Worm (Caenorhabditis elegans) whole organism, L1 larva: ENCODE results near the gene C03G5.14.
"Not testable (repeated sequence)": the region's sequence is repeated elsewhere in the genome, so short reads cannot be mapped to it uniquely, and the experiment has no call there.

Experiments used
- C16A3.4 ChIP-seq: fragments of 150-350 bp; optimal IDR thresholded peaks from 2 replicates; lab custom pipeline; 2014; ENCODE audit warnings: missing biosample characterization, missing genetic modification characterization
- Y116A8C.19 ChIP-seq: sonication (generic microtip); optimal IDR thresholded peaks from 2 replicates; lab custom pipeline; 2016; ENCODE audit warnings: missing compliant biosample characterization, missing genetic modification characterization, borderline replicate concordance
- aha-1 ChIP-seq: fragments of 150-350 bp; optimal IDR thresholded peaks from 2 replicates; lab custom pipeline; 2014; ENCODE audit warnings: missing biosample characterization, missing genetic modification characterization
- aly-2 ChIP-seq: fragments of 150-350 bp; optimal IDR thresholded peaks from 2 replicates; lab custom pipeline; 2014; ENCODE audit warnings: missing biosample characterization, missing genetic modification characterization
- blmp-1 ChIP-seq: fragments of 150-350 bp; optimal IDR thresholded peaks from 2 replicates; lab custom pipeline; 2014; ENCODE audit warnings: missing biosample characterization, missing genetic modification characterization
- ceh-8 ChIP-seq: fragments of 200-800 bp; sonication (Bioruptor generic); optimal IDR thresholded peaks from 2 replicates; lab custom pipeline; 2018; ENCODE audit warnings: mild to moderate bottlenecking, missing genetic modification characterization, moderate library complexity, missing compliant biosample characterization
- ceh-82 ChIP-seq, 3 experiments: fragments of 150-350 bp in 1 of 3; sonication (generic microtip) in 2 of 3; optimal IDR thresholded peaks; 2 replicates each; lab custom pipeline; 2014 to 2017; ENCODE audit warnings: missing biosample characterization in 3 of 3, missing genetic modification characterization in 3 of 3
- ceh-88 ChIP-seq: fragments of 200-800 bp; sonication (Bioruptor generic); IDR thresholded peaks from 2 replicates; pipeline ENCODE4 v1.3.6; 2022; ENCODE audit warnings: missing genetic modification characterization, missing compliant biosample characterization
- ceh-90 ChIP-seq: sonication (generic microtip); optimal IDR thresholded peaks from 2 replicates; lab custom pipeline; 2016; ENCODE audit warnings: missing genetic modification characterization, missing compliant biosample characterization
- efl-1 ChIP-seq, 4 experiments: fragments of 150-350 bp; optimal IDR thresholded peaks in 3 of 4; peaks in 1 of 4; 1 replicate in 1 of 4; 2 replicates in 3 of 4; lab custom pipeline; 2014; ENCODE audit warnings: missing biosample characterization in 2 of 4, missing genetic modification characterization in 2 of 4, missing genetic modification reagents in 2 of 4
- ets-5 ChIP-seq: fragments of 200-800 bp; sonication (Bioruptor generic); IDR thresholded peaks from 2 replicates; pipeline ENCODE4 v1.3.6; 2022; ENCODE audit warnings: missing genetic modification characterization, missing compliant biosample characterization
- fkh-10 ChIP-seq: sonication (generic microtip); optimal IDR thresholded peaks from 2 replicates; lab custom pipeline; 2017; ENCODE audit warnings: missing biosample characterization, missing genetic modification reagents, missing genetic modification characterization
- grh-1 ChIP-seq: fragments of 200-800 bp; sonication (Bioruptor generic); IDR thresholded peaks from 2 replicates; pipeline ENCODE4 v1.3.6; 2022; ENCODE audit warnings: missing genetic modification reagents, missing genetic modification characterization, missing compliant biosample characterization
- hlh-17 ChIP-seq: fragments of 200-800 bp; sonication (Bioruptor generic); optimal IDR thresholded peaks from 2 replicates; lab custom pipeline; 2018; ENCODE audit warnings: missing genetic modification characterization, mild to moderate bottlenecking, missing compliant biosample characterization, moderate library complexity, borderline replicate concordance
- hpl-2 ChIP-seq: fragments of 150-350 bp; optimal IDR thresholded peaks from 2 replicates; lab custom pipeline; 2014; ENCODE audit warnings: missing biosample characterization, missing genetic modification reagents, missing genetic modification characterization
- isw-1 ChIP-seq: fragments of 200-800 bp; sonication (Bioruptor generic); IDR thresholded peaks from 2 replicates; pipeline ENCODE4 v1.3.6; 2022; ENCODE audit warnings: missing genetic modification characterization, missing compliant biosample characterization
- lin-14 ChIP-seq: fragments of 200-800 bp; sonication (Bioruptor generic); optimal IDR thresholded peaks from 2 replicates; lab custom pipeline; 2018; ENCODE audit warnings: mild to moderate bottlenecking, missing genetic modification characterization, moderate library complexity, missing compliant biosample characterization
- lsy-2 ChIP-seq, 2 experiments: fragments of 150-350 bp; optimal IDR thresholded peaks; 2 replicates each; lab custom pipeline; 2014; ENCODE audit warnings: missing biosample characterization in 2 of 2, missing genetic modification characterization in 2 of 2
- mab-9 ChIP-seq: fragments of 200-800 bp; sonication (Bioruptor generic); IDR thresholded peaks from 2 replicates; pipeline ENCODE4 v1.3.6; 2022; ENCODE audit warnings: missing genetic modification reagents, missing genetic modification characterization, missing compliant biosample characterization
- mdl-1 ChIP-seq, 2 experiments: fragments of 150-350 bp; optimal IDR thresholded peaks; 2 replicates each; lab custom pipeline; 2014 to 2017; ENCODE audit warnings: missing biosample characterization in 2 of 2, missing genetic modification characterization in 2 of 2, inconsistent platforms in 1 of 2
- mep-1 ChIP-seq: fragments of 150-350 bp; optimal IDR thresholded peaks from 2 replicates; lab custom pipeline; 2014; ENCODE audit warnings: missing biosample characterization, missing genetic modification characterization
- nhr-11 ChIP-seq: fragments of 150-350 bp; optimal IDR thresholded peaks from 2 replicates; lab custom pipeline; 2014; ENCODE audit warnings: missing biosample characterization, missing genetic modification characterization
- nhr-12 ChIP-seq: sonication (generic microtip); optimal IDR thresholded peaks from 2 replicates; lab custom pipeline; 2017; ENCODE audit warnings: missing biosample characterization, missing genetic modification characterization
- nhr-20 ChIP-seq: sonication (generic microtip); optimal IDR thresholded peaks from 2 replicates; lab custom pipeline; 2016; ENCODE audit warnings: mild to moderate bottlenecking, missing genetic modification characterization, missing compliant biosample characterization
- nhr-237 ChIP-seq: fragments of 150-350 bp; optimal IDR thresholded peaks from 2 replicates; lab custom pipeline; 2014; ENCODE audit warnings: missing biosample characterization, missing genetic modification characterization
- nhr-71 ChIP-seq: sonication (generic microtip); optimal IDR thresholded peaks from 2 replicates; lab custom pipeline; 2016; ENCODE audit warnings: mild to moderate bottlenecking, missing genetic modification characterization, moderate library complexity, missing compliant biosample characterization
- nhr-76 ChIP-seq: sonication (generic microtip); optimal IDR thresholded peaks from 2 replicates; lab custom pipeline; 2017; ENCODE audit warnings: missing biosample characterization, missing genetic modification characterization
- nhr-85 ChIP-seq: sonication (generic microtip); peaks from one replicate; lab custom pipeline; 2016; ENCODE audit warnings: missing genetic modification characterization, inconsistent platforms, missing compliant biosample characterization
- pag-3 ChIP-seq: sonication (generic microtip); optimal IDR thresholded peaks from 2 replicates; lab custom pipeline; 2017; ENCODE audit warnings: missing genetic modification characterization, mild to moderate bottlenecking, missing compliant biosample characterization, antibody characterized with exemption, borderline replicate concordance; ENCODE audit not compliant: insufficient read depth
- rnt-1 ChIP-seq: sonication (generic microtip); optimal IDR thresholded peaks from 2 replicates; lab custom pipeline; 2016; ENCODE audit warnings: mild to moderate bottlenecking, missing genetic modification characterization, moderate library complexity, missing compliant biosample characterization
- skn-1 ChIP-seq: fragments of 150-350 bp; optimal IDR thresholded peaks from 2 replicates; lab custom pipeline; 2014; ENCODE audit warnings: missing biosample characterization, missing genetic modification characterization
- snpc-4 ChIP-seq: fragments of 150-350 bp; optimal IDR thresholded peaks from 2 replicates; lab custom pipeline; 2014; ENCODE audit warnings: missing biosample characterization, missing genetic modification characterization
- snu-23 ChIP-seq: sonication (generic microtip); optimal IDR thresholded peaks from 2 replicates; lab custom pipeline; 2016; ENCODE audit warnings: missing genetic modification characterization, missing compliant biosample characterization
- sox-4 ChIP-seq: sonication (generic microtip); optimal IDR thresholded peaks from 2 replicates; lab custom pipeline; 2016; ENCODE audit warnings: missing genetic modification characterization, missing compliant biosample characterization
- sup-37 ChIP-seq: fragments of 200-800 bp; sonication (Bioruptor generic); optimal IDR thresholded peaks from 2 replicates; lab custom pipeline; 2018; ENCODE audit warnings: mild to moderate bottlenecking, missing genetic modification characterization, missing compliant biosample characterization
- unc-30 ChIP-seq: sonication (generic microtip); optimal IDR thresholded peaks from 2 replicates; lab custom pipeline; 2017; ENCODE audit warnings: missing biosample characterization, missing genetic modification characterization
- unc-86 ChIP-seq: sonication (generic microtip); optimal IDR thresholded peaks from 2 replicates; lab custom pipeline; 2016; ENCODE audit warnings: missing genetic modification characterization, missing compliant biosample characterization
- unc-98 ChIP-seq: fragments of 200-800 bp; sonication (Bioruptor generic); IDR thresholded peaks from 2 replicates; pipeline ENCODE4 v1.3.6; 2022; ENCODE audit warnings: missing genetic modification characterization, missing compliant biosample characterization
- vab-15 ChIP-seq: sonication (generic microtip); optimal IDR thresholded peaks from 2 replicates; lab custom pipeline; 2017; ENCODE audit warnings: missing genotype, mild to moderate bottlenecking, missing genetic modification characterization, missing compliant biosample characterization
- xbp-1 ChIP-seq: sonication (generic microtip); optimal IDR thresholded peaks from 2 replicates; lab custom pipeline; 2016; ENCODE audit warnings: missing genetic modification characterization, missing compliant biosample characterization
- zip-4 ChIP-seq: fragments of 200-800 bp; sonication (Bioruptor generic); optimal IDR thresholded peaks from 2 replicates; lab custom pipeline; 2018; ENCODE audit warnings: mild to moderate bottlenecking, missing genetic modification characterization, moderate library complexity, missing compliant biosample characterization
- ztf-11 ChIP-seq, 2 experiments: sonication (generic microtip); optimal IDR thresholded peaks; 2 replicates each; lab custom pipeline; 2016 to 2017; ENCODE audit warnings: missing genetic modification characterization in 2 of 2, missing biosample characterization in 1 of 2, missing compliant biosample characterization in 1 of 2
- ztf-4 ChIP-seq: fragments of 150-350 bp; optimal IDR thresholded peaks from 2 replicates; lab custom pipeline; 2014; ENCODE audit warnings: missing biosample characterization, missing genetic modification characterization

Gene C03G5.14

DNA sequence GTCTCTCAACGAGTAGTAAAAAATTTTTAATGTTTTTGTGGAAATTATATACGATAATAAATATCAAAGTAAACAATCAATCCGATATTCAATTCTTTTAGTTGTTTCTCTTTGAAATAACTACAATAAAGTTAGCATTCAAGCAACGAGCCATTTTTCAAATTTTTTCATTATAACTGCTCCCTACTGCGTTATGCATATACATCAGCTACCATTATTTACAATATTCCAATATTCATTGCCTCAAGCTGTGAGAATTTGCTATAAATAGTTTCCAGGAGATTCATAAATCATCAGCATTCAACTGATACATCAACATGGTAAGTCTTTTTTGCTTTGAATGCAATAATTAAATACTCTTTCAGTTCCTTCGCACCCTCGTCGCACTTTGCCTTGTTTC lies 15.1 kb downstream of the C03G5.14 start, which contains the start of gene nspc-3:
TSS of gene nspc-3 (plus strand) at position 301 of the 400 bp plus-strand sequence.
- TF ChIP-seq unc-98 (GFP tag; lab: Robert Waterston, UW) (no peak), nhr-20 (tag; lab: Kevin White, UChicago) (no peak), mdl-1 (tag; optimal IDR thresholded peaks at IDR 0.05; lab: Kevin White, UChicago) (no peak), ceh-8 (GFP tag; lab: Kevin White, UChicago) (no peak), ceh-90 (tag; lab: Kevin White, UChicago) (no peak), ztf-4 (tag; lab: Kevin White, UChicago) (no peak), unc-86 (no peak), sox-4 (tag; lab: Kevin White, UChicago) (no peak), efl-1 (optimal IDR thresholded peaks at IDR 0.05; lab: Kevin White, UChicago) (no peak), efl-1 (GFP tag; optimal IDR thresholded peaks at IDR 0.05 in 1 of 2; lab: Kevin White, UChicago) (no peak), sup-37 (GFP tag; lab: Kevin White, UChicago) (no peak), aly-2 (tag; lab: Kevin White, UChicago) (no peak), nhr-71 (tag; lab: Kevin White, UChicago) (no peak), lsy-2 (tag; optimal IDR thresholded peaks at IDR 0.05; lab: Kevin White, UChicago) (no peak), snpc-4 (tag; lab: Kevin White, UChicago) (no peak)

DNA sequence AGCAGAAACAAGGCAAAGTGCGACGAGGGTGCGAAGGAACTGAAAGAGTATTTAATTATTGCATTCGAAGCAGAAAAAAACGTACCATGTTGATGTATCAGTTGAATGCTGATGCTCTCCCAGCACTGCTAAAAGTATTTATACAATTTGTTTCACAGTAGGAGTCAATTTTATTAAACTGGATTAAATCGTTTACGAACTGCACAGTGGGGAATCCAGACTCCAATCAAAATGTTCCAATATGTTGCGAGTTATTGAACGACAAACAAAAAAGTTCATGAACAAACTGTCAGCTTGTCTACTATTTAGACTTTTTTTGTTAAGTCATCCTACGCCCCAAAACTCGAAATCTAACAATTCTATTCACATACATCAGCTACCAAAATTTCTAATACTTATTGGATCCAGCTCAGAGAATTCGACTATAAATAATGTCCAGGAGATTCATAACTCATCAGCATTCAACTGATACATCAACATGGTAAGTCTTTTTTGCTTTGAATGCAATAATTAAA lies 16.6 kb downstream of the C03G5.14 start, which contains the start of the genes nspc-4 and nspc-5:
TSS of gene nspc-4 (minus strand) at position 101 of the 515 bp plus-strand sequence.
TSS of gene nspc-5 (plus strand) at position 465 of the 515 bp plus-strand sequence.
- not testable (repeated sequence) for TF ChIP-seq ceh-82 (tag; optimal IDR thresholded peaks at IDR 0.05; lab: Kevin White, UChicago); grh-1; nhr-237 (tag; lab: Kevin White, UChicago)

DNA sequence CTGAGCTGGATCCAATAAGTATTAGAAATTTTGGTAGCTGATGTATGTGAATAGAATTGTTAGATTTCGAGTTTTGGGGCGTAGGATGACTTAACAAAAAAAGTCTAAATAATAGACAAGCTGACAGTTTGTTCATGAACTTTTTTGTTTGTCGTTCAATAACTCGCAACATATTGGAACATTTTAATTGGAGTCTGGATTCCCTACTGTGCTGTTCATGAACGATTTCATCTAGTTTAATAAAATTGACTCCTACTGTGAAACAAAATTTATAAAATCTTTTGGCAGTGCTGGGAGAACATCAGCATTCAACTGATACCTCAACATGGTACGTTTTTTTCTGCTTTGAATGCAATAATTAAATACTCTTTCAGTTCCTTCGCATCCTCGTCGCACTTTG lies 19.8 kb downstream of the C03G5.14 start, which contains the start of gene nspc-7:
TSS of gene nspc-7 (plus strand) at position 301 of the 400 bp plus-strand sequence.
- not testable (repeated sequence) for TF ChIP-seq ets-5; zip-4 (GFP tag; lab: Kevin White, UChicago); pag-3 (tag; lab: Kevin White, UChicago)

DNA sequence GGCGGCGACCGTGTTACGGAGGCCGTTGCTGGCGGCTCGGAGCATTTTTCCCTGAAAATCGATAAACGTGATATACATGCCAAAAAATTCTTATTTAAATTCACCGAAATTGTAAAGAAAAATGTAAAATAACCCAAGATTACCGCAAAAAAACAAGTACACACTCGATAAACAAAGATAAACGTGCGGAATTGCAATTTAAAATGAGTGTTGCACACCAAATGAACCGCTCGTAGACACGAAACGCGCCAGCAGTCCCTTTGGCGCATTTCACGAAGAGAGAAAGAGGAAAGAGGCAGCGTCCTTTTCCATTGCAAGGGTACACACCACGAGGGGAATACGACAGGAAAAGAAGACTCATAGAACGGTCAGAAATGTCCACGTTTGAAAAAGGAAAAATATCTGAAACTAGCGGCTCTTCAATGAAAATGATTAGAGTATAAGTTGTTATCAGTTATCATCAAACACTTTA lies 24.3 kb downstream of the C03G5.14 start, which contains the start of gene sdha-1:
TSS of gene sdha-1 (minus strand) at position 51 of the 472 bp plus-strand sequence.
- TF ChIP-seq zip-4 (GFP tag; lab: Kevin White, UChicago), result peak; percentile 53
- TF ChIP-seq ztf-11 (tag; optimal IDR thresholded peaks at IDR 0.05; lab: Kevin White, UChicago), result peak in 1 of 2 experiments; percentile 62
- peak; percentile 79 for TF ChIP-seq skn-1 (tag; lab: Kevin White, UChicago)
- TF ChIP-seq ceh-90 (tag; lab: Kevin White, UChicago), result no peak
- TF ChIP-seq C16A3.4, result peak; percentile 93
- peak; percentile 63 for TF ChIP-seq snpc-4 (tag; lab: Kevin White, UChicago)
- peak; percentile 91 for TF ChIP-seq xbp-1
- TF ChIP-seq fkh-10 (GFP tag; lab: Kevin White, UChicago), result peak; percentile 59
- no peak for TF ChIP-seq nhr-12 (tag; lab: Kevin White, UChicago)
- peak; percentile 83 for TF ChIP-seq ztf-4 (tag; lab: Kevin White, UChicago)
- no peak for TF ChIP-seq nhr-11
- TF ChIP-seq aha-1 (tag; lab: Kevin White, UChicago), result peak; percentile 88
- TF ChIP-seq nhr-85, result peak; percentile 93
- TF ChIP-seq pag-3 (tag; lab: Kevin White, UChicago), result peak; percentile 56
- TF ChIP-seq ceh-88, result peak; percentile 66; the same call in 1 of the 2 replicates
- peak; percentile 90 for TF ChIP-seq rnt-1
- no peak for TF ChIP-seq Y116A8C.19 (tag; lab: Kevin White, UChicago)
- peak; percentile 89 for TF ChIP-seq blmp-1 (tag; lab: Kevin White, UChicago)
- no peak for TF ChIP-seq unc-30
- peak; percentile 96 for TF ChIP-seq mep-1 (tag; lab: Kevin White, UChicago)
- TF ChIP-seq nhr-237 (tag; lab: Kevin White, UChicago), result peak; percentile 41
- TF ChIP-seq nhr-76 (tag; lab: Kevin White, UChicago), result no peak
- TF ChIP-seq mab-9, result no peak; the same call in 1 of the 2 replicates
- TF ChIP-seq aly-2 (tag; lab: Kevin White, UChicago), result peak; percentile 59
- TF ChIP-seq lin-14 (GFP tag; lab: Kevin White, UChicago), result peak; percentile 97
- peak; percentile 4 for TF ChIP-seq hpl-2 (GFP tag; lab: Kevin White, UChicago)
- TF ChIP-seq snu-23 (GFP tag; lab: Kevin White, UChicago), result peak; percentile 96
- TF ChIP-seq efl-1 (optimal IDR thresholded peaks at IDR 0.05; lab: Kevin White, UChicago), result peak; percentile 70 to 72
- TF ChIP-seq efl-1 (GFP tag; optimal IDR thresholded peaks at IDR 0.05 in 1 of 2; lab: Kevin White, UChicago), result peak; percentile 69 to 96
- peak; percentile 57 for TF ChIP-seq isw-1 (GFP tag; lab: Robert Waterston, UW)
- no peak for TF ChIP-seq hlh-17
- no peak for TF ChIP-seq ceh-8 (GFP tag; lab: Kevin White, UChicago)
- TF ChIP-seq vab-15, result no peak
